Fruit fly (Drosophila melanogaster) whole organism, embryonic: Measurements from ENCODE around the gene Mgat4a.

ENCODE experiments used
- Abd-B ChIP-seq: fragments of 200-800 bp; sonication (Bioruptor generic); optimal IDR thresholded peaks from 2 replicates; lab custom pipeline; 2018; ENCODE audit warnings: missing biosample characterization, mild to moderate bottlenecking, missing genetic modification characterization, moderate library complexity
- B-H1 ChIP-seq: fragments of 200-800 bp; sonication (Bioruptor generic); IDR thresholded peaks from 3 replicates; pipeline ENCODE4 v1.3.6; 2022; ENCODE audit warnings: missing biosample characterization, missing genetic modification characterization
- CG10366 ChIP-seq: fragments of 200-800 bp; sonication (Bioruptor generic); IDR thresholded peaks from 2 replicates; pipeline ENCODE4 v1.3.6; 2022; ENCODE audit warnings: missing biosample characterization, missing genetic modification characterization
- CG10565 ChIP-seq: fragments of 200-800 bp; sonication (Bioruptor generic); optimal IDR thresholded peaks from 3 replicates; lab custom pipeline; 2016; ENCODE audit warnings: missing biosample characterization, mild to moderate bottlenecking, missing genetic modification characterization
- CG12071 ChIP-seq: fragments of 200-800 bp; sonication (Bioruptor generic); optimal IDR thresholded peaks from 3 replicates; lab custom pipeline; 2018; ENCODE audit warnings: missing biosample characterization, mild to moderate bottlenecking, missing genetic modification characterization
- CG12659 ChIP-seq: fragments of 200-800 bp; sonication (Bioruptor generic); optimal IDR thresholded peaks from 3 replicates; lab custom pipeline; 2017; ENCODE audit warnings: mild to moderate bottlenecking, missing biosample characterization, missing genetic modification reagents, missing genetic modification characterization
- CG13894 ChIP-seq: fragments of 200-800 bp; sonication (Bioruptor generic); optimal IDR thresholded peaks from 3 replicates; lab custom pipeline; 2018; ENCODE audit warnings: missing biosample characterization, mild to moderate bottlenecking, missing genetic modification characterization, moderate library complexity
- CG14667 ChIP-seq: fragments of 200-800 bp; sonication (Bioruptor generic); IDR thresholded peaks from 2 replicates; pipeline ENCODE4 v1.3.6; 2022; ENCODE audit warnings: missing biosample characterization, missing genetic modification characterization
- CG15479 ChIP-seq: fragments of 200-800 bp; sonication (Bioruptor generic); optimal IDR thresholded peaks from 3 replicates; lab custom pipeline; 2019; ENCODE audit warnings: missing biosample characterization, mild to moderate bottlenecking, missing genetic modification characterization, moderate library complexity
- CG15601 ChIP-seq: fragments of 200-800 bp; sonication (Bioruptor generic); optimal IDR thresholded peaks from 3 replicates; lab custom pipeline; 2019; ENCODE audit warnings: missing biosample characterization, mild to moderate bottlenecking, missing genetic modification characterization, moderate library complexity
- CG16779 ChIP-seq: fragments of 200-800 bp; sonication (Bioruptor generic); IDR thresholded peaks from 2 replicates; pipeline ENCODE4 v1.3.6; 2022; ENCODE audit warnings: missing biosample characterization, missing genetic modification characterization
- CG17359 ChIP-seq: fragments of 200-800 bp; sonication (Bioruptor generic); optimal IDR thresholded peaks from 3 replicates; lab custom pipeline; 2018; ENCODE audit warnings: missing biosample characterization, mild to moderate bottlenecking, missing genetic modification characterization, moderate library complexity
- CG1832 ChIP-seq: fragments of 200-800 bp; sonication (Bioruptor generic); optimal IDR thresholded peaks from 2 replicates; lab custom pipeline; 2017; ENCODE audit warnings: missing biosample characterization, mild to moderate bottlenecking, missing genetic modification characterization, inconsistent platforms
- CG2120 ChIP-seq: fragments of 200-800 bp; sonication (Bioruptor generic); optimal IDR thresholded peaks from 3 replicates; lab custom pipeline; 2016; ENCODE audit warnings: missing biosample characterization, missing genetic modification characterization
- CG2875 ChIP-seq: fragments of 200-800 bp; sonication (Bioruptor generic); optimal IDR thresholded peaks from 2 replicates; lab custom pipeline; 2017; ENCODE audit warnings: missing biosample characterization, mild to moderate bottlenecking, missing genetic modification characterization, missing genetic modification reagents
- CG31224 ChIP-seq: fragments of 200-800 bp; sonication (Bioruptor generic); IDR thresholded peaks from 2 replicates; pipeline ENCODE4 v1.3.6; 2022; ENCODE audit warnings: missing biosample characterization, missing genetic modification characterization
- CG32532 ChIP-seq: fragments of 200-800 bp; sonication (Bioruptor generic); IDR thresholded peaks from 2 replicates; pipeline ENCODE4 v1.3.6; 2022; ENCODE audit warnings: missing biosample characterization, missing genetic modification characterization
- CG42726 ChIP-seq: fragments of 200-800 bp; sonication (Bioruptor generic); IDR thresholded peaks from 2 replicates; pipeline ENCODE4 v1.3.6; 2022; ENCODE audit warnings: missing biosample characterization, missing genetic modification characterization; ENCODE audit not compliant: partially characterized antibody
- CG4404 ChIP-seq: fragments of 200-800 bp; sonication (Bioruptor generic); IDR thresholded peaks from 2 replicates; pipeline ENCODE4 v1.3.6; 2022; ENCODE audit warnings: missing biosample characterization, missing genetic modification characterization
- CG4617 ChIP-seq: fragments of 200-800 bp; sonication (Bioruptor generic); optimal IDR thresholded peaks from 3 replicates; lab custom pipeline; 2016; ENCODE audit warnings: missing biosample characterization, missing genetic modification characterization, borderline replicate concordance
- CG5245 ChIP-seq: fragments of 200-800 bp; sonication (Bioruptor generic); optimal IDR thresholded peaks from 3 replicates; lab custom pipeline; 2016; ENCODE audit warnings: missing biosample characterization, missing genetic modification characterization
- CG7271 ChIP-seq: fragments of 200-800 bp; sonication (Bioruptor generic); optimal IDR thresholded peaks from 2 replicates; lab custom pipeline; 2018; ENCODE audit warnings: missing biosample characterization, mild to moderate bottlenecking, missing genetic modification characterization, moderate library complexity
- Doc3 ChIP-seq: fragments of 200-800 bp; sonication (Bioruptor generic); IDR thresholded peaks from 3 replicates; pipeline ENCODE4 v1.3.6; 2022; ENCODE audit warnings: missing biosample characterization, missing genetic modification characterization; ENCODE audit not compliant: partially characterized antibody
- Hmx ChIP-seq: fragments of 200-800 bp; sonication (Bioruptor generic); optimal IDR thresholded peaks from 2 replicates; lab custom pipeline; 2016; ENCODE audit warnings: missing biosample characterization, missing genetic modification characterization
- Hr78 ChIP-seq, 2 experiments: fragments of 200-800 bp in 1 of 2; fragments of >200 bp in 1 of 2; sonication (Bioruptor generic) in 1 of 2; optimal IDR thresholded peaks; 2 replicates each; lab custom pipeline; 2017 to 2019; ENCODE audit warnings: missing biosample characterization in 2 of 2, missing genetic modification characterization in 2 of 2, mild to moderate bottlenecking in 1 of 2, moderate library complexity in 1 of 2
- Lhr ChIP-seq: fragments of 200-800 bp; sonication (Bioruptor generic); optimal IDR thresholded peaks from 3 replicates; lab custom pipeline; 2017; ENCODE audit warnings: mild to moderate bottlenecking, missing biosample characterization, missing genetic modification reagents, missing genetic modification characterization
- NFAT ChIP-seq: fragments of 200-800 bp; sonication (Bioruptor generic); IDR thresholded peaks from 2 replicates; pipeline ENCODE4 v1.3.6; 2022; ENCODE audit warnings: missing biosample characterization, missing genetic modification characterization
- Optix ChIP-seq: fragments of 200-800 bp; sonication (Bioruptor generic); IDR thresholded peaks from 3 replicates; pipeline ENCODE4 v1.3.6; 2022; ENCODE audit warnings: missing biosample characterization, missing genetic modification characterization
- ase ChIP-seq: fragments of 200-800 bp; sonication (Bioruptor generic); IDR thresholded peaks from 3 replicates; pipeline ENCODE4 v1.3.6; 2022; ENCODE audit warnings: missing biosample characterization, missing genetic modification characterization
- cg ChIP-seq: fragments of 200-800 bp; sonication (Bioruptor generic); optimal IDR thresholded peaks from 3 replicates; lab custom pipeline; 2019; ENCODE audit warnings: missing biosample characterization, mild to moderate bottlenecking, missing genetic modification characterization, moderate library complexity
- cwo ChIP-seq: fragments of 200-800 bp; sonication (Bioruptor generic); optimal IDR thresholded peaks from 3 replicates; lab custom pipeline; 2017; ENCODE audit warnings: missing biosample characterization, missing genetic modification characterization, mild to moderate bottlenecking, moderate library complexity, missing genetic modification reagents
- dmrt99B ChIP-seq: fragments of 200-800 bp; sonication (Bioruptor generic); optimal IDR thresholded peaks from 2 replicates; lab custom pipeline; 2018; ENCODE audit warnings: missing biosample characterization, mild to moderate bottlenecking, missing genetic modification characterization, moderate library complexity
- gsb-n ChIP-seq: fragments of 200-800 bp; sonication (Bioruptor generic); optimal IDR thresholded peaks from 3 replicates; lab custom pipeline; 2018; ENCODE audit warnings: missing biosample characterization, mild to moderate bottlenecking, missing genetic modification characterization
- hkb ChIP-seq, 2 experiments: fragments of 200-800 bp in 1 of 2; fragments of >200 bp in 1 of 2; sonication (Bioruptor generic) in 1 of 2; IDR thresholded peaks in 1 of 2; optimal IDR thresholded peaks in 1 of 2; 2 replicates each; pipeline versions ENCODE4 v1.3.6 to Lab custom; 2017 to 2022; ENCODE audit warnings: missing biosample characterization in 1 of 2, missing genetic modification characterization in 1 of 2
- insv ChIP-seq, 2 experiments: fragments of 200-800 bp; sonication (Bioruptor generic); optimal IDR thresholded peaks; 3 replicates each; lab custom pipeline; 2016 to 2018; ENCODE audit warnings: missing biosample characterization in 2 of 2, missing genetic modification characterization in 2 of 2
- lmd ChIP-seq: fragments of 200-800 bp; sonication (Bioruptor generic); IDR thresholded peaks from 2 replicates; pipeline ENCODE4 v1.3.6; 2022; ENCODE audit warnings: missing biosample characterization, missing genetic modification characterization
- maf-S ChIP-seq: fragments of 200-800 bp; sonication (Bioruptor generic); optimal IDR thresholded peaks from 2 replicates; lab custom pipeline; 2016; ENCODE audit warnings: missing biosample characterization, missing genetic modification characterization
- nau ChIP-seq: fragments of 200-800 bp; sonication (Bioruptor generic); optimal IDR thresholded peaks from 3 replicates; lab custom pipeline; 2017; ENCODE audit warnings: missing biosample characterization, mild to moderate bottlenecking, missing genetic modification characterization, missing genetic modification reagents
- pan ChIP-seq, 4 experiments: fragments of >200 bp in 3 of 4; fragments of 200-800 bp in 1 of 4; sonication (Bioruptor generic) in 1 of 4; optimal IDR thresholded peaks in 3 of 4; IDR thresholded peaks in 1 of 4; 2 replicates each; pipeline versions ENCODE4 v1.3.6 to Lab custom; 2017 to 2022; ENCODE audit warnings: missing biosample characterization in 2 of 4, missing genetic modification characterization in 2 of 4, mixed read lengths in 1 of 4
- sens ChIP-seq: fragments of 200-800 bp; sonication (Bioruptor generic); peaks from one replicate; lab custom pipeline; 2016; ENCODE audit warnings: missing biosample characterization, missing genetic modification characterization
- sens-2 ChIP-seq: fragments of 200-800 bp; sonication (Bioruptor generic); IDR thresholded peaks from 2 replicates; pipeline ENCODE4 v1.3.6; 2022; ENCODE audit warnings: missing biosample characterization, missing genetic modification characterization
- seq ChIP-seq: fragments of 200-800 bp; sonication (Bioruptor generic); IDR thresholded peaks from 2 replicates; pipeline ENCODE4 v1.3.6; 2022; ENCODE audit warnings: missing biosample characterization, missing genetic modification characterization
- so ChIP-seq: fragments of 200-800 bp; sonication (Bioruptor generic); IDR thresholded peaks from 3 replicates; pipeline ENCODE4 v1.3.6; 2022; ENCODE audit warnings: missing biosample characterization, missing genetic modification characterization
- sqz ChIP-seq: fragments of 200-800 bp; sonication (Bioruptor generic); optimal IDR thresholded peaks from 3 replicates; lab custom pipeline; 2018; ENCODE audit warnings: missing biosample characterization, mild to moderate bottlenecking, missing genetic modification characterization

The Mgat4a gene

dm6 chr3L:14755951-14756723, 5.7 kb upstream of the Mgat4a start (continued):
- TF ChIP-seq CG12071 (GFP tag; lab: Kevin White, UChicago) (peak; percentile 68), Hr78 (GFP tag; optimal IDR thresholded peaks at IDR 0.05; lab: Kevin White, UChicago) (peak in 1 of 2 experiments; percentile 97), sqz (peak; percentile 48), CG12659 (GFP tag; lab: Kevin White, UChicago) (peak; percentile 95), CG31224 (GFP tag; lab: Robert Waterston, UW) (peak; percentile 70), lmd (GFP tag; lab: Robert Waterston, UW) (peak; percentile 91), Lhr (GFP tag; lab: Kevin White, UChicago) (no peak), CG13894 (tag; lab: Kevin White, UChicago) (peak; percentile 62), CG15479 (GFP tag; lab: Kevin White, UChicago) (no peak), CG15601 (peak; percentile 74), Optix (GFP tag; lab: Robert Waterston, UW) (peak; percentile 49; the same call in 1 of the 3 replicates), maf-S (GFP tag; lab: Kevin White, UChicago) (peak; percentile 72)

- TF ChIP-seq CG10565 (GFP tag; lab: Kevin White, UChicago) (no peak), CG4617 (GFP tag; lab: Kevin White, UChicago) (peak; percentile 53), sens-2 (GFP tag; lab: Robert Waterston, UW) (peak; percentile 86), Abd-B (peak; percentile 67), cwo (GFP tag; lab: Kevin White, UChicago) (peak; percentile 79), CG2120 (GFP tag; lab: Kevin White, UChicago) (peak; percentile 97), sens (GFP tag; lab: Kevin White, UChicago) (peak; percentile 98), CG7271 (tag; lab: Kevin White, UChicago) (no peak), cg (peak; percentile 6), CG4404 (GFP tag; lab: Robert Waterston, UW) (peak; percentile 84), NFAT (GFP tag; lab: Robert Waterston, UW) (peak; percentile 94), insv (GFP tag; optimal IDR thresholded peaks at IDR 0.05; lab: Kevin White, UChicago) (peak in 1 of 2 experiments; percentile 80), Doc3 (no peak), CG17359 (tag; lab: Kevin White, UChicago) (peak; percentile 88), seq (GFP tag; lab: Robert Waterston, UW) (peak; percentile 88), ase (GFP tag; lab: Robert Waterston, UW) (peak; percentile 93), so (GFP tag; lab: Robert Waterston, UW) (peak; percentile 93), CG1832 (GFP tag; lab: Kevin White, UChicago) (peak; percentile 94), pan (optimal IDR thresholded peaks at IDR 0.05; lab: Kevin White, UChicago) (no peak), pan (GFP tag; optimal IDR thresholded peaks at IDR 0.05 in 1 of 2, IDR thresholded peaks at IDR 0.05 in 1 of 2) (peak in 1 of 2 experiments; percentile 93), CG10366 (GFP tag; lab: Robert Waterston, UW) (peak; percentile 92), hkb (optimal IDR thresholded peaks at IDR 0.05; lab: Kevin White, UChicago) (no peak), hkb (GFP tag; IDR thresholded peaks at IDR 0.05; lab: Robert Waterston, UW) (peak; percentile 88), CG42726 (no peak), CG32532 (peak; percentile 96), nau (GFP tag; lab: Kevin White, UChicago) (peak; percentile 76), CG2875 (GFP tag; lab: Kevin White, UChicago) (peak; percentile 75), CG14667 (GFP tag; lab: Robert Waterston, UW) (peak; percentile 78), CG5245 (GFP tag; lab: Kevin White, UChicago) (peak; percentile 77), CG31224 (GFP tag; lab: Robert Waterston, UW) (peak; percentile 85), Hmx (GFP tag; lab: Kevin White, UChicago) (peak; percentile 44), gsb-n (tag; lab: Kevin White, UChicago) (peak; percentile 46), dmrt99B (tag; lab: Kevin White, UChicago) (peak; percentile 90), CG16779 (GFP tag; lab: Robert Waterston, UW) (peak; percentile 89), B-H1 (GFP tag; lab: Robert Waterston, UW) (peak; percentile 74)
These were observed 4.9 kb upstream of the Mgat4a start for dm6 chr3L:14756724-14757463.
